Worm (Caenorhabditis elegans) whole organism, L1 larva: ENCODE results near the gene B0416.10.

Experiments used
- C16A3.4 ChIP-seq: fragments of 150-350 bp; optimal IDR thresholded peaks from 2 replicates; lab custom pipeline; 2014; ENCODE audit warnings: missing biosample characterization, missing genetic modification characterization
- C34B4.2 ChIP-seq: sonication (generic microtip); optimal IDR thresholded peaks from 2 replicates; lab custom pipeline; 2017; ENCODE audit warnings: mild to moderate bottlenecking, missing genetic modification characterization, missing compliant biosample characterization
- aha-1 ChIP-seq: fragments of 150-350 bp; optimal IDR thresholded peaks from 2 replicates; lab custom pipeline; 2014; ENCODE audit warnings: missing biosample characterization, missing genetic modification characterization
- alr-1 ChIP-seq: fragments of 200-800 bp; sonication (Bioruptor generic); optimal IDR thresholded peaks from 2 replicates; lab custom pipeline; 2018; ENCODE audit warnings: borderline replicate concordance, mild to moderate bottlenecking, missing genetic modification characterization, missing compliant biosample characterization
- ceh-63 ChIP-seq: fragments of 200-800 bp; sonication (Bioruptor generic); optimal IDR thresholded peaks from 2 replicates; lab custom pipeline; 2018; ENCODE audit warnings: mild to moderate bottlenecking, missing genetic modification characterization, missing compliant biosample characterization
- ceh-90 ChIP-seq: sonication (generic microtip); optimal IDR thresholded peaks from 2 replicates; lab custom pipeline; 2016; ENCODE audit warnings: missing genetic modification characterization, missing compliant biosample characterization
- ces-1 ChIP-seq: fragments of 150-350 bp; optimal IDR thresholded peaks from 2 replicates; lab custom pipeline; 2014; ENCODE audit warnings: missing biosample characterization, missing genetic modification reagents, missing genetic modification characterization
- dsc-1 ChIP-seq: sonication (generic microtip); optimal IDR thresholded peaks from 2 replicates; lab custom pipeline; 2016; ENCODE audit warnings: mild to moderate bottlenecking, missing genetic modification characterization, missing compliant biosample characterization
- efl-1 ChIP-seq, 4 experiments: fragments of 150-350 bp; optimal IDR thresholded peaks in 3 of 4; peaks in 1 of 4; 1 replicate in 1 of 4; 2 replicates in 3 of 4; lab custom pipeline; 2014; ENCODE audit warnings: missing biosample characterization in 2 of 4, missing genetic modification characterization in 2 of 4, missing genetic modification reagents in 2 of 4
- efl-3 ChIP-seq: fragments of 200-800 bp; sonication (Bioruptor generic); optimal IDR thresholded peaks from 2 replicates; lab custom pipeline; 2018; ENCODE audit warnings: mild to moderate bottlenecking, missing genetic modification characterization, missing compliant biosample characterization
- elt-2 ChIP-seq: sonication (generic microtip); optimal IDR thresholded peaks from 2 replicates; lab custom pipeline; 2016; ENCODE audit warnings: missing genetic modification characterization, mild to moderate bottlenecking, inconsistent platforms, missing compliant biosample characterization, missing genetic modification reagents
- elt-3 ChIP-seq, 6 experiments: fragments of 150-350 bp in 1 of 6; sonication (generic microtip); optimal IDR thresholded peaks; 2 replicates each; lab custom pipeline; 2017 to 2018; ENCODE audit warnings: missing biosample characterization in 6 of 6, missing genetic modification characterization in 6 of 6, inconsistent platforms in 1 of 6
- ets-5 ChIP-seq: fragments of 200-800 bp; sonication (Bioruptor generic); IDR thresholded peaks from 2 replicates; pipeline ENCODE4 v1.3.6; 2022; ENCODE audit warnings: missing genetic modification characterization, missing compliant biosample characterization
- fkh-4 ChIP-seq: sonication (generic microtip); optimal IDR thresholded peaks from 2 replicates; lab custom pipeline; 2016; ENCODE audit warnings: missing compliant biosample characterization, missing genetic modification characterization, borderline replicate concordance
- hpl-2 ChIP-seq: fragments of 150-350 bp; optimal IDR thresholded peaks from 2 replicates; lab custom pipeline; 2014; ENCODE audit warnings: missing biosample characterization, missing genetic modification reagents, missing genetic modification characterization
- irx-1 ChIP-seq: sonication (generic microtip); optimal IDR thresholded peaks from 2 replicates; lab custom pipeline; 2016; ENCODE audit warnings: missing genetic modification characterization, missing compliant biosample characterization
- lin-39 ChIP-seq: fragments of 150-350 bp; optimal IDR thresholded peaks from 2 replicates; lab custom pipeline; 2014; ENCODE audit warnings: missing biosample characterization, missing genetic modification reagents, missing genetic modification characterization
- lsy-2 ChIP-seq, 2 experiments: fragments of 150-350 bp; optimal IDR thresholded peaks; 2 replicates each; lab custom pipeline; 2014; ENCODE audit warnings: missing biosample characterization in 2 of 2, missing genetic modification characterization in 2 of 2
- mab-9 ChIP-seq: fragments of 200-800 bp; sonication (Bioruptor generic); IDR thresholded peaks from 2 replicates; pipeline ENCODE4 v1.3.6; 2022; ENCODE audit warnings: missing genetic modification reagents, missing genetic modification characterization, missing compliant biosample characterization
- mep-1 ChIP-seq: fragments of 150-350 bp; optimal IDR thresholded peaks from 2 replicates; lab custom pipeline; 2014; ENCODE audit warnings: missing biosample characterization, missing genetic modification characterization
- nhr-12 ChIP-seq: sonication (generic microtip); optimal IDR thresholded peaks from 2 replicates; lab custom pipeline; 2017; ENCODE audit warnings: missing biosample characterization, missing genetic modification characterization
- nhr-19 ChIP-seq: fragments of 200-800 bp; sonication (Bioruptor generic); conservative IDR thresholded peaks from 2 replicates; pipeline ENCODE4 v1.3.6; 2022; ENCODE audit warnings: missing genetic modification characterization, missing compliant biosample characterization
- nhr-28 ChIP-seq: fragments of 150-350 bp; optimal IDR thresholded peaks from 2 replicates; lab custom pipeline; 2014; ENCODE audit warnings: missing biosample characterization, missing genetic modification characterization
- nhr-76 ChIP-seq: sonication (generic microtip); optimal IDR thresholded peaks from 2 replicates; lab custom pipeline; 2017; ENCODE audit warnings: missing biosample characterization, missing genetic modification characterization
- nhr-84 ChIP-seq: sonication (generic microtip); optimal IDR thresholded peaks from 2 replicates; lab custom pipeline; 2017; ENCODE audit warnings: missing biosample characterization, missing genetic modification characterization
- nhr-90 ChIP-seq: sonication (generic microtip); optimal IDR thresholded peaks from 2 replicates; lab custom pipeline; 2016; ENCODE audit warnings: mild to moderate bottlenecking, missing genetic modification characterization, missing compliant biosample characterization; ENCODE audit not compliant: poor library complexity
- pax-3 ChIP-seq: fragments of 200-800 bp; sonication (Bioruptor generic); optimal IDR thresholded peaks from 2 replicates; lab custom pipeline; 2018; ENCODE audit warnings: mild to moderate bottlenecking, missing genetic modification characterization, moderate library complexity, missing compliant biosample characterization
- pqm-1 ChIP-seq: sonication (generic microtip); optimal IDR thresholded peaks from 3 replicates; lab custom pipeline; 2017; ENCODE audit warnings: missing biosample characterization, missing genetic modification characterization
- rnt-1 ChIP-seq: sonication (generic microtip); optimal IDR thresholded peaks from 2 replicates; lab custom pipeline; 2016; ENCODE audit warnings: mild to moderate bottlenecking, missing genetic modification characterization, moderate library complexity, missing compliant biosample characterization
- snu-23 ChIP-seq: sonication (generic microtip); optimal IDR thresholded peaks from 2 replicates; lab custom pipeline; 2016; ENCODE audit warnings: missing genetic modification characterization, missing compliant biosample characterization
- sox-4 ChIP-seq: sonication (generic microtip); optimal IDR thresholded peaks from 2 replicates; lab custom pipeline; 2016; ENCODE audit warnings: missing genetic modification characterization, missing compliant biosample characterization
- swsn-7 ChIP-seq: sonication (generic microtip); optimal IDR thresholded peaks from 2 replicates; lab custom pipeline; 2016; ENCODE audit warnings: missing genetic modification characterization, missing compliant biosample characterization
- tlp-1 ChIP-seq: fragments of 150-350 bp; optimal IDR thresholded peaks from 2 replicates; lab custom pipeline; 2014; ENCODE audit warnings: missing biosample characterization, missing genetic modification characterization
- unc-130 ChIP-seq: fragments of 150-350 bp; optimal IDR thresholded peaks from 2 replicates; lab custom pipeline; 2017; ENCODE audit warnings: missing biosample characterization, missing genetic modification characterization, inconsistent platforms
- unc-30 ChIP-seq: sonication (generic microtip); optimal IDR thresholded peaks from 2 replicates; lab custom pipeline; 2017; ENCODE audit warnings: missing biosample characterization, missing genetic modification characterization
- unc-62 ChIP-seq: fragments of 150-350 bp; optimal IDR thresholded peaks from 2 replicates; lab custom pipeline; 2014; ENCODE audit warnings: missing biosample characterization, missing genetic modification reagents, missing genetic modification characterization
- unc-86 ChIP-seq: sonication (generic microtip); optimal IDR thresholded peaks from 2 replicates; lab custom pipeline; 2016; ENCODE audit warnings: missing genetic modification characterization, missing compliant biosample characterization
- unc-98 ChIP-seq: fragments of 200-800 bp; sonication (Bioruptor generic); IDR thresholded peaks from 2 replicates; pipeline ENCODE4 v1.3.6; 2022; ENCODE audit warnings: missing genetic modification characterization, missing compliant biosample characterization
- vab-15 ChIP-seq: sonication (generic microtip); optimal IDR thresholded peaks from 2 replicates; lab custom pipeline; 2017; ENCODE audit warnings: missing genotype, mild to moderate bottlenecking, missing genetic modification characterization, missing compliant biosample characterization
- ztf-11 ChIP-seq, 2 experiments: sonication (generic microtip); optimal IDR thresholded peaks; 2 replicates each; lab custom pipeline; 2016 to 2017; ENCODE audit warnings: missing genetic modification characterization in 2 of 2, missing biosample characterization in 1 of 2, missing compliant biosample characterization in 1 of 2
- ztf-4 ChIP-seq: fragments of 150-350 bp; optimal IDR thresholded peaks from 2 replicates; lab custom pipeline; 2014; ENCODE audit warnings: missing biosample characterization, missing genetic modification characterization

The B0416.10 gene

ce11 chrX:9234518-9234917 is 40.0 kb downstream of the B0416.10 start, which contains the start of gene col-175:
Gene col-175, minus strand, starts transcription at chrX:9234618.
- TF ChIP-seq ceh-63 (GFP tag; lab: Kevin White, UChicago) (no peak), ztf-4 (no peak), aha-1 (no peak), tlp-1 (tag; lab: Kevin White, UChicago) (no peak), pax-3 (no peak), swsn-7 (tag; lab: Kevin White, UChicago) (no peak), C16A3.4 (tag; lab: Kevin White, UChicago) (no peak), ztf-11 (tag; optimal IDR thresholded peaks at IDR 0.05; lab: Kevin White, UChicago) (no peak), hpl-2 (GFP tag; lab: Kevin White, UChicago) (no peak), dsc-1 (tag; lab: Kevin White, UChicago) (no peak), efl-1 (optimal IDR thresholded peaks at IDR 0.05; lab: Kevin White, UChicago) (no peak), efl-1 (GFP tag; optimal IDR thresholded peaks at IDR 0.05 in 1 of 2; lab: Kevin White, UChicago) (no peak), snu-23 (GFP tag; lab: Kevin White, UChicago) (no peak), vab-15 (tag; lab: Kevin White, UChicago) (no peak), unc-98 (no peak), elt-3 (tag; optimal IDR thresholded peaks at IDR 0.05; lab: Kevin White, UChicago) (no peak), ets-5 (GFP tag; lab: Robert Waterston, UW) (no peak), nhr-90 (tag; lab: Kevin White, UChicago) (no peak), fkh-4 (tag; lab: Kevin White, UChicago) (no peak), mab-9 (GFP tag; lab: Robert Waterston, UW) (no peak)

- no peak for TF ChIP-seq pqm-1 (tag; lab: Kevin White, UChicago)
- no peak for TF ChIP-seq lin-39 (tag; lab: Kevin White, UChicago)
- no peak for TF ChIP-seq nhr-76 (tag; lab: Kevin White, UChicago)
- no peak for TF ChIP-seq lsy-2 (tag; optimal IDR thresholded peaks at IDR 0.05; lab: Kevin White, UChicago)
- no peak for TF ChIP-seq unc-62
- no peak for TF ChIP-seq efl-3 (GFP tag; lab: Kevin White, UChicago)
- TF ChIP-seq ces-1 (GFP tag; lab: Kevin White, UChicago), result no peak
- no peak for TF ChIP-seq nhr-19
- no peak for TF ChIP-seq ztf-4
- no peak for TF ChIP-seq nhr-12 (tag; lab: Kevin White, UChicago)
- TF ChIP-seq sox-4 (tag; lab: Kevin White, UChicago), result no peak
- TF ChIP-seq unc-130 (tag; lab: Kevin White, UChicago), result no peak
- TF ChIP-seq alr-1 (tag; lab: Kevin White, UChicago), result no peak
- TF ChIP-seq mab-9 (GFP tag; lab: Robert Waterston, UW), result no peak
- TF ChIP-seq mep-1, result no peak
- TF ChIP-seq C16A3.4 (tag; lab: Kevin White, UChicago), result no peak
- TF ChIP-seq nhr-90 (tag; lab: Kevin White, UChicago), result no peak
- TF ChIP-seq unc-86 (tag; lab: Kevin White, UChicago), result no peak
- no peak for TF ChIP-seq elt-3 (tag; optimal IDR thresholded peaks at IDR 0.05; lab: Kevin White, UChicago)
- no peak for TF ChIP-seq efl-1 (optimal IDR thresholded peaks at IDR 0.05; lab: Kevin White, UChicago)
- TF ChIP-seq efl-1 (GFP tag; optimal IDR thresholded peaks at IDR 0.05 in 1 of 2; lab: Kevin White, UChicago), result no peak
These were observed 40.7 kb downstream of the B0416.10 start for ce11 chrX:9233805-9234204.

- no peak for TF ChIP-seq snu-23 (GFP tag; lab: Kevin White, UChicago)
These were observed 42.4 kb downstream of the B0416.10 start, which contains the start of gene vav-1 for ce11 chrX:9232037-9232436. Gene vav-1, minus strand, starts transcription at chrX:9232137.

DNA sequence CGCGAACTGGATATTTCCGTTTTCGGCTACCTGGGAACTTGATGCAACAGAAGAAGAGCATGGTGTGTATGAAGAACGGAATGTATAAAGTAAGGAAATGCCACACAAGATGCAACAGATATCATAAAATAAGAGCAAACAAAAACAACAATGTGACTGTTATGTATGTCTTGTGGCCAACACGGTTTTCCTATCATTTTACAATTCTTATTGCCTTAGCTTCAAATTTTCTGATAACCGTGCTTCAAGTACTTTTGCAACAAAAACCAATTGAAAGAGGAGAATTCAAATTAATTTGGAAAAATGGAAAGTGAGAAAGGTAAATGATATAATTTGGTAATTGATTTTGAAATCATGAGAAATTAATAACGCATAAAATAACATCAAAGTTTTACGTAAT is 42.9 kb downstream of the B0416.10 start:
- no peak for TF ChIP-seq irx-1 (tag; lab: Kevin White, UChicago)
- TF ChIP-seq efl-1 (optimal IDR thresholded peaks at IDR 0.05; lab: Kevin White, UChicago), result no peak
- TF ChIP-seq efl-1 (GFP tag; optimal IDR thresholded peaks at IDR 0.05 in 1 of 2; lab: Kevin White, UChicago), result peak in 1 of 2 experiments; percentile 83
- TF ChIP-seq elt-2 (tag; lab: Kevin White, UChicago), result peak; percentile 22
- TF ChIP-seq ceh-90, result no peak
- TF ChIP-seq rnt-1 (tag; lab: Kevin White, UChicago), result no peak
- TF ChIP-seq nhr-28, result no peak
- no peak for TF ChIP-seq nhr-84 (tag; lab: Kevin White, UChicago)
- TF ChIP-seq C34B4.2 (tag; lab: Kevin White, UChicago), result no peak
- TF ChIP-seq unc-30, result no peak
